Fruit fly (Drosophila melanogaster) ovary, adult (tissue): ENCODE measurements around the gene CG14877.
"Not testable (repeated sequence)": the region's sequence is repeated elsewhere in the genome, so short reads cannot be mapped to it uniquely, and the experiment has no call there.

Experiments
- CG17801 ChIP-seq: fragments of 200-800 bp; optimal IDR thresholded peaks from 2 replicates; lab custom pipeline; 2019; ENCODE audit warnings: missing biosample characterization, mild to moderate bottlenecking, missing genetic modification characterization, moderate library complexity; ENCODE audit not compliant: partially characterized antibody

CG14877 gene

dm6 chr3R:15908098-15908497, 12.2 kb upstream of the CG14877 start, which contains the start of gene EndoU:
TSS of gene EndoU (plus strand) at chr3R:15908398.
- not testable (repeated sequence) for TF ChIP-seq CG17801 (GFP tag; lab: Kevin White, UChicago)

dm6 chr3R:15904543-15904942, 8.7 kb upstream of the CG14877 start, which contains the start of gene glob1:
TSS of gene glob1 (minus strand) at chr3R:15904643.
- TF ChIP-seq CG17801 (GFP tag; lab: Kevin White, UChicago): not testable (repeated sequence)

- TF ChIP-seq CG17801 (GFP tag; lab: Kevin White, UChicago): no peak
Observed at dm6 chr3R:15899650-15900049, 3.8 kb upstream of the CG14877 start.

- no peak for TF ChIP-seq CG17801 (GFP tag; lab: Kevin White, UChicago)
Observed at dm6 chr3R:15898302-15898701, 2.4 kb upstream of the CG14877 start.

dm6 chr3R:15891188-15891820, 4.6 kb downstream of the CG14877 start:
- TF ChIP-seq CG17801 (GFP tag; lab: Kevin White, UChicago): no peak

dm6 chr3R:15875611-15876010, 20.3 kb downstream of the CG14877 start, which contains the start of gene CG31183:
TSS of gene CG31183 (minus strand) at chr3R:15875939.
- TF ChIP-seq CG17801 (GFP tag; lab: Kevin White, UChicago): no peak

dm6 chr3R:15872829-15873440, 22.9 kb downstream of the CG14877 start:
- TF ChIP-seq CG17801 (GFP tag; lab: Kevin White, UChicago): no peak

dm6 chr3R:15859896-15860295, 36.0 kb downstream of the CG14877 start, which contains the start of gene CG9632:
TSS of gene CG9632 (plus strand) at chr3R:15860196.
- no peak for TF ChIP-seq CG17801 (GFP tag; lab: Kevin White, UChicago)

- peak; percentile 42 for TF ChIP-seq CG17801 (GFP tag; lab: Kevin White, UChicago)
Observed at dm6 chr3R:15857189-15857767, 38.6 kb downstream of the CG14877 start, which contains the start of gene Hmt-1. TSS of gene Hmt-1 (minus strand) at chr3R:15857470.

dm6 chr3R:15853347-15853746, 42.5 kb downstream of the CG14877 start, which contains the start of gene cv-d:
TSS of gene cv-d (minus strand) at chr3R:15853581.
- no peak for TF ChIP-seq CG17801 (GFP tag; lab: Kevin White, UChicago)

dm6 chr3R:15851912-15852311, 44.0 kb downstream of the CG14877 start:
- TF ChIP-seq CG17801 (GFP tag; lab: Kevin White, UChicago): no peak

dm6 chr3R:15846234-15846633, 49.6 kb downstream of the CG14877 start, which contains the start of gene CG4546:
TSS of gene CG4546 (plus strand) at chr3R:15846534.
- no peak for TF ChIP-seq CG17801 (GFP tag; lab: Kevin White, UChicago)

dm6 chr3R:15839294-15839693, 56.6 kb downstream of the CG14877 start, which contains the start of gene Pbp45:
TSS of gene Pbp45 (minus strand) at chr3R:15839515.
- TF ChIP-seq CG17801 (GFP tag; lab: Kevin White, UChicago): no peak
